Worm (Caenorhabditis elegans) whole organism, mixed stage, embryonic: ENCODE results near the gene Y45F10B.13.

ENCODE experiments used
- M03D4.4 ChIP-seq: sonication (generic microtip); optimal IDR thresholded peaks from 2 replicates; lab custom pipeline; 2017; ENCODE audit warnings: mild to moderate bottlenecking, missing genetic modification characterization, missing compliant biosample characterization
- nhr-237 ChIP-seq: fragments of 150-350 bp; optimal IDR thresholded peaks from 2 replicates; lab custom pipeline; 2014; ENCODE audit warnings: missing biosample characterization, missing genetic modification characterization
- nhr-76 ChIP-seq: sonication (generic microtip); optimal IDR thresholded peaks from 2 replicates; lab custom pipeline; 2017; ENCODE audit warnings: missing biosample characterization, missing genetic modification characterization
- pha-4 ChIP-seq: fragments of 150-350 bp; optimal IDR thresholded peaks from 2 replicates; lab custom pipeline; 2018; ENCODE audit warnings: missing biosample characterization, missing genetic modification reagents, missing genetic modification characterization
- snpc-4 ChIP-seq: fragments of 150-350 bp; optimal IDR thresholded peaks from 2 replicates; lab custom pipeline; 2014; ENCODE audit warnings: missing biosample characterization, missing genetic modification characterization
- unc-39 ChIP-seq: fragments of 150-350 bp; optimal IDR thresholded peaks from 2 replicates; lab custom pipeline; 2014; ENCODE audit warnings: missing biosample characterization, missing genetic modification characterization

DNA sequence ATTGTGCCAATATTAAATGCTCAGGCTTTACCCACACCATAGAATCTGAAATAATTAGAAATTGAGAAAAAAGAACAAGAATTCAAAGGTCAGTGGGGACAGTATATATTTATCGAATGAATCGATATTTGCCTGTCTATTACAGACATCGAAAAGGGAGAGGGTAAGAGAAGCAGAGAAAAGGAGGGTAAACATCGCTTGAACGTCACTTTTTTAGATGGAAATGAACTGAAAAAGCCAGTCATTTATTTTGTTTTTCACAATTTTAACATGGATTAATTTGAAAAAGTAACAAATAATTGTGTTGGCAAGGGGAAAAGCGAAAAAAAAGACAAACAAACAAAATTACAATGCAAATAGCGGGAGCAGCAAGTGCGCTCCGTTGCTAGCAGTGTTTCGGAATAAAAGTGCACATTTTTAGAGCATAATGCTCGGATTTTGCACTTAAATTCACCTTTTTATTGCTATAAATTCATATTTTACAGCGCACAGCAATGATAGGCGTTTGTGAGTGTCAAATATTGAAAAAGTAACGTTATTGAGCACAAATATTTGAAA lies 58.6 kb downstream of the Y45F10B.13 start, which contains the start of gene tbc-9:
- TF ChIP-seq nhr-237 (tag; lab: Kevin White, UChicago) (no peak), snpc-4 (tag; lab: Kevin White, UChicago) (no peak), nhr-76 (tag; lab: Kevin White, UChicago) (no peak), M03D4.4 (tag; lab: Kevin White, UChicago) (no peak), unc-39 (tag; lab: Kevin White, UChicago) (no peak), pha-4 (tag; lab: Kevin White, UChicago) (no peak)
